Fruit fly (Drosophila melanogaster) whole organism, wandering third instar larva: ENCODE data around the gene Acbp2.

Experiments
- CG32264 ChIP-seq: fragments of 200-800 bp; sonication (Bioruptor generic); optimal IDR thresholded peaks from 2 replicates; lab custom pipeline; 2016; ENCODE audit warnings: missing biosample characterization, missing genetic modification characterization
- CG9705 ChIP-seq: fragments of 200-800 bp; sonication (Bioruptor generic); optimal IDR thresholded peaks from 2 replicates; lab custom pipeline; 2018; ENCODE audit warnings: missing biosample characterization, mild to moderate bottlenecking, missing genetic modification characterization
- Dfd ChIP-seq: fragments of >200 bp; optimal IDR thresholded peaks from 2 replicates; lab custom pipeline; 2017; ENCODE audit warnings: missing biosample characterization, missing genetic modification characterization
- Hr78 ChIP-seq: fragments of >200 bp; optimal IDR thresholded peaks from 2 replicates; lab custom pipeline; 2017; ENCODE audit warnings: missing biosample characterization, missing genetic modification characterization
- Hr83 ChIP-seq: fragments of 200-300 bp; sonication (Bioruptor generic); optimal IDR thresholded peaks from 2 replicates; lab custom pipeline; 2016; ENCODE audit warnings: missing biosample characterization, mild to moderate bottlenecking, missing genetic modification characterization, moderate library complexity; ENCODE audit not compliant: poor library complexity, severe bottlenecking
- Jra ChIP-seq: sonication (Bioruptor generic); optimal IDR thresholded peaks from 2 replicates; lab custom pipeline; 2016; ENCODE audit warnings: missing biosample characterization, missing genetic modification characterization
- Myc ChIP-seq: fragments of >200 bp; optimal IDR thresholded peaks from 2 replicates; lab custom pipeline; 2017
- Rel ChIP-seq, 2 experiments: fragments of 200-800 bp; sonication (Bioruptor generic) in 1 of 2; optimal IDR thresholded peaks; 2 replicates in 1 of 2; 3 replicates in 1 of 2; lab custom pipeline; 2016 to 2019; ENCODE audit warnings: mild to moderate bottlenecking in 2 of 2, missing biosample characterization in 2 of 2, missing genetic modification characterization in 2 of 2, moderate library complexity in 1 of 2
- br ChIP-seq: fragments of 200-800 bp; sonication (Bioruptor generic); optimal IDR thresholded peaks from 2 replicates; lab custom pipeline; 2016; ENCODE audit warnings: missing biosample characterization, missing genetic modification characterization
- dl ChIP-seq, 2 experiments: fragments of 175-275, 200-275 bp in 1 of 2; fragments of 200-275 bp in 1 of 2; sonication (Bioruptor generic); optimal IDR thresholded peaks; lab custom pipeline; 2018; ENCODE audit warnings: mild to moderate bottlenecking in 2 of 2, missing biosample characterization in 2 of 2, missing genetic modification characterization in 2 of 2, moderate library complexity in 2 of 2; ENCODE audit not compliant: partially characterized antibody in 2 of 2, insufficient read depth in 1 of 2
- fru ChIP-seq: fragments of 200-800 bp; sonication (Bioruptor generic); optimal IDR thresholded peaks from 3 replicates; lab custom pipeline; 2016; ENCODE audit warnings: missing biosample characterization, mild to moderate bottlenecking, missing genetic modification characterization
- h ChIP-seq: fragments of 200-800 bp; sonication (Bioruptor generic); optimal IDR thresholded peaks from 3 replicates; lab custom pipeline; 2016; ENCODE audit warnings: missing biosample characterization, mild to moderate bottlenecking, missing genetic modification characterization
- lola ChIP-seq: fragments of >200 bp; optimal IDR thresholded peaks from 2 replicates; lab custom pipeline; 2017; ENCODE audit warnings: missing biosample characterization, missing genetic modification characterization
- tai ChIP-seq: sonication (Bioruptor generic); optimal IDR thresholded peaks from 2 replicates; lab custom pipeline; 2016; ENCODE audit warnings: missing biosample characterization, missing genetic modification characterization

The Acbp2 gene

dm6 chr3L:7157713-7158112 lies 26.1 kb downstream of the Acbp2 start, which contains the start of gene CG8620:
CG8620 (plus strand) TSS chr3L:7158099.
- no peak for TF ChIP-seq Rel (GFP tag; optimal IDR thresholded peaks at IDR 0.05; lab: Kevin White, UChicago)
- peak; percentile 31 for TF ChIP-seq Rel (tag; optimal IDR thresholded peaks at IDR 0.05; lab: Kevin White, UChicago)
- no peak for TF ChIP-seq h (GFP tag; lab: Kevin White, UChicago)

dm6 chr3L:7161310-7161709 lies 29.6 kb downstream of the Acbp2 start:
- no peak for TF ChIP-seq CG9705 (GFP tag; lab: Kevin White, UChicago)
- TF ChIP-seq Dfd (GFP tag; lab: Kevin White, UChicago): peak; percentile 93

- TF ChIP-seq dl (GFP tag; optimal IDR thresholded peaks at IDR 0.05; lab: Kevin White, UChicago; ENCODE audit: insufficient read depth in 1 of 2, partially characterized antibody in 2 of 2): no peak
- no peak for TF ChIP-seq Dfd (GFP tag; lab: Kevin White, UChicago)
- TF ChIP-seq br (GFP tag; lab: Kevin White, UChicago): no peak
- TF ChIP-seq Myc: no peak
- no peak for TF ChIP-seq Hr78
- TF ChIP-seq tai (GFP tag; lab: Kevin White, UChicago): no peak
- no peak for TF ChIP-seq Hr83 (GFP tag; lab: Kevin White, UChicago)
- TF ChIP-seq fru: no peak
- TF ChIP-seq Jra (GFP tag; lab: Kevin White, UChicago): no peak
- TF ChIP-seq lola: no peak
- no peak for TF ChIP-seq CG32264
- TF ChIP-seq, all 38 proteins: peak for 0
Measured at dm6 chr3L:7161924-7162323, 30.3 kb downstream of the Acbp2 start.
